Worm (Caenorhabditis elegans): ENCODE results near the gene ant-1.3.
"Not testable (repeated sequence)": the region's sequence is repeated elsewhere in the genome, so short reads cannot be mapped to it uniquely, and the experiment has no call there.

Gene ant-1.3

ce11 chrIV:9746762-9747161, 37.7 kb upstream of the ant-1.3 start, which contains the start of gene C28D4.5:
TSS of gene C28D4.5 (minus strand) at chrIV:9746862.
- TF ChIP-seq fkh-10 (GFP tag; optimal IDR thresholded peaks at IDR 0.05) (no peak), lsy-12 (tag; optimal IDR thresholded peaks at IDR 0.05) (no peak), ama-1 (optimal IDR thresholded peaks at IDR 0.05) (no peak), ceh-82 (tag; optimal IDR thresholded peaks at IDR 0.05) (no peak), unc-39 (tag; optimal IDR thresholded peaks at IDR 0.05) (no peak), nhr-12 (tag; optimal IDR thresholded peaks at IDR 0.05) (no peak), ceh-16 (tag; optimal IDR thresholded peaks at IDR 0.05) (no peak), ceh-28 (tag; optimal IDR thresholded peaks at IDR 0.05) (no peak), ceh-9 (tag; optimal IDR thresholded peaks at IDR 0.05) (no peak), nhr-67 (tag; optimal IDR thresholded peaks at IDR 0.05) (no peak), nhr-23 (tag; optimal IDR thresholded peaks at IDR 0.05) (no peak)

- TF ChIP-seq elt-3 (tag; optimal IDR thresholded peaks at IDR 0.05) (no peak), nhr-12 (tag; optimal IDR thresholded peaks at IDR 0.05) (no peak), skn-1 (tag; optimal IDR thresholded peaks at IDR 0.05) (no peak), nhr-11 (tag; optimal IDR thresholded peaks at IDR 0.05) (no peak), jun-1 (tag; optimal IDR thresholded peaks at IDR 0.05) (no peak), nfya-1 (tag; optimal IDR thresholded peaks at IDR 0.05; ENCODE audit: insufficient read depth) (no peak), unc-62 (GFP tag; optimal IDR thresholded peaks at IDR 0.05) (no peak), ceh-16 (tag; optimal IDR thresholded peaks at IDR 0.05) (no peak), egl-5 (tag; optimal IDR thresholded peaks at IDR 0.05) (no peak)
Measured at ce11 chrIV:9744905-9745304, 35.8 kb upstream of the ant-1.3 start, which contains the start of gene C28D4.4. TSS of gene C28D4.4 (minus strand) at chrIV:9745005.

- no peak for TF ChIP-seq zag-1 (tag; optimal IDR thresholded peaks at IDR 0.05)
Measured at ce11 chrIV:9742883-9743282, 33.8 kb upstream of the ant-1.3 start, which contains the start of gene C28D4.7. TSS of gene C28D4.7 (minus strand) at chrIV:9743147.

ce11 chrIV:9740851-9741549, 31.9 kb upstream of the ant-1.3 start, which contains the start of gene gln-6:
TSS of gene gln-6 (minus strand) at chrIV:9740901.
- TF ChIP-seq ceh-82 (tag; optimal IDR thresholded peaks at IDR 0.05); sea-2 (GFP tag; optimal IDR thresholded peaks at IDR 0.05); nfya-1 (tag; optimal IDR thresholded peaks at IDR 0.05; ENCODE audit: insufficient read depth): not testable (repeated sequence)

- TF ChIP-seq nhr-11 (tag; optimal IDR thresholded peaks at IDR 0.05): no peak
- TF ChIP-seq unc-62 (GFP tag; optimal IDR thresholded peaks at IDR 0.05): no peak
- no peak for TF ChIP-seq lin-39 (tag; optimal IDR thresholded peaks at IDR 0.05)
- no peak for TF ChIP-seq nhr-77 (tag; optimal IDR thresholded peaks at IDR 0.05)
- no peak for TF ChIP-seq egl-27 (tag; optimal IDR thresholded peaks at IDR 0.05)
- TF ChIP-seq zag-1 (tag; optimal IDR thresholded peaks at IDR 0.05): no peak
- no peak for TF ChIP-seq snpc-4 (tag; optimal IDR thresholded peaks at IDR 0.05)
- TF ChIP-seq aly-2 (tag; optimal IDR thresholded peaks at IDR 0.05): no peak
- TF ChIP-seq ama-1 (optimal IDR thresholded peaks at IDR 0.05): no peak
- no peak for TF ChIP-seq nhr-25 (tag; optimal IDR thresholded peaks at IDR 0.05)
- TF ChIP-seq ztf-4 (tag; optimal IDR thresholded peaks at IDR 0.05): no peak
- no peak for TF ChIP-seq nhr-67 (tag; optimal IDR thresholded peaks at IDR 0.05)
- no peak for TF ChIP-seq nfya-1 (tag; optimal IDR thresholded peaks at IDR 0.05; ENCODE audit: insufficient read depth)
- TF ChIP-seq lsy-12 (tag; optimal IDR thresholded peaks at IDR 0.05): no peak
- no peak for TF ChIP-seq unc-39 (tag; optimal IDR thresholded peaks at IDR 0.05)
- TF ChIP-seq ceh-9 (tag; optimal IDR thresholded peaks at IDR 0.05): no peak
- TF ChIP-seq nhr-28 (tag; optimal IDR thresholded peaks at IDR 0.05): no peak
- no peak for TF ChIP-seq elt-3 (tag; optimal IDR thresholded peaks at IDR 0.05)
Measured at ce11 chrIV:9739001-9739400, 29.9 kb upstream of the ant-1.3 start.

- TF ChIP-seq nhr-43 (tag; optimal IDR thresholded peaks at IDR 0.05; ENCODE audit: poor library complexity, severe bottlenecking) (no peak), unc-62 (GFP tag; optimal IDR thresholded peaks at IDR 0.05) (no peak), nhr-12 (tag; optimal IDR thresholded peaks at IDR 0.05) (no peak), ceh-16 (tag; optimal IDR thresholded peaks at IDR 0.05) (no peak), nhr-28 (tag; optimal IDR thresholded peaks at IDR 0.05) (no peak), daf-12 (tag; optimal IDR thresholded peaks at IDR 0.05) (no peak)
Measured at ce11 chrIV:9738194-9738593, 29.1 kb upstream of the ant-1.3 start, which contains the start of gene C28D4.10. TSS of gene C28D4.10 (plus strand) at chrIV:9738494.

All from whole organism, L3 larva.